Worm (Caenorhabditis elegans) whole organism, L3 larva: ENCODE data around the gene cpx-2.

Source experiments
- elt-3 ChIP-seq, 3 experiments: fragments of 150-350 bp in 1 of 3; sonication (generic microtip) in 2 of 3; optimal IDR thresholded peaks; 2 replicates in 2 of 3; 4 replicates in 1 of 3; lab custom pipeline; 2014 to 2017; ENCODE audit warnings: missing biosample characterization in 3 of 3, missing genetic modification characterization in 3 of 3
- pha-4 ChIP-seq: fragments of 150-350 bp; optimal IDR thresholded peaks from 2 replicates; lab custom pipeline; 2014; ENCODE audit warnings: missing biosample characterization, missing genetic modification reagents, missing genetic modification characterization
- unc-62 ChIP-seq: fragments of 150-350 bp; sonication (generic microtip); optimal IDR thresholded peaks from 4 replicates; lab custom pipeline; 2014; ENCODE audit warnings: missing biosample characterization, missing genetic modification reagents, missing genetic modification characterization
- ztf-11 ChIP-seq: fragments of 150-350 bp; optimal IDR thresholded peaks from 2 replicates; lab custom pipeline; 2014; ENCODE audit warnings: missing biosample characterization, missing genetic modification characterization

ce11 chrX:13084273-13084672, 13.3 kb upstream of the cpx-2 start, which contains the start of gene R03G8.1:
- no peak for TF ChIP-seq elt-3 (tag; optimal IDR thresholded peaks at IDR 0.05; lab: Kevin White, UChicago)
- no peak for TF ChIP-seq pha-4 (tag; lab: Kevin White, UChicago)
- TF ChIP-seq unc-62 (GFP tag; lab: Kevin White, UChicago), result no peak
- TF ChIP-seq ztf-11 (tag; lab: Kevin White, UChicago), result no peak
